Worm (Caenorhabditis elegans): ENCODE measurements around the gene C25H3.10.

C25H3.10 gene

ce11 chrII:5701485-5701884 lies 2.7 kb upstream of the C25H3.10 start (continued):
- TF ChIP-seq efl-1 (optimal IDR thresholded peaks at IDR 0.05) (peak; percentile 56 to 69), efl-1 (GFP tag; optimal IDR thresholded peaks at IDR 0.05 in 1 of 2) (peak; percentile 32 to 95), fkh-4 (tag; optimal IDR thresholded peaks at IDR 0.05; ENCODE audit: borderline replicate concordance) (no peak), nhr-85 (tag) (peak; percentile 91), nhr-12 (tag; optimal IDR thresholded peaks at IDR 0.05) (no peak), nhr-19 (GFP tag; conservative IDR thresholded peaks at IDR 0.05) (peak; percentile 89), unc-62 (GFP tag; optimal IDR thresholded peaks at IDR 0.05) (no peak), lin-35 (GFP tag; optimal IDR thresholded peaks at IDR 0.05) (peak; percentile 45 to 72), unc-98 (GFP tag; IDR thresholded peaks at IDR 0.05) (no peak), grh-1 (GFP tag; IDR thresholded peaks at IDR 0.05) (peak; percentile 67), Y116A8C.19 (tag; optimal IDR thresholded peaks at IDR 0.05; ENCODE audit: borderline replicate concordance) (no peak), sptf-1 (tag; optimal IDR thresholded peaks at IDR 0.05) (no peak), lsy-2 (tag; optimal IDR thresholded peaks at IDR 0.05) (peak; percentile 55 to 77), zip-4 (GFP tag; optimal IDR thresholded peaks at IDR 0.05) (peak; percentile 58), vab-15 (tag; optimal IDR thresholded peaks at IDR 0.05) (no peak), mdl-1 (tag; optimal IDR thresholded peaks at IDR 0.05) (peak in 1 of 2 experiments; percentile 73), pag-3 (tag; optimal IDR thresholded peaks at IDR 0.05; ENCODE audit: borderline replicate concordance, insufficient read depth) (no peak), lin-15B (tag; optimal IDR thresholded peaks at IDR 0.05) (peak; percentile 36), lin-14 (GFP tag; optimal IDR thresholded peaks at IDR 0.05) (peak; percentile 71), nhr-47 (tag; optimal IDR thresholded peaks at IDR 0.05) (peak; percentile 89), xbp-1 (tag; optimal IDR thresholded peaks at IDR 0.05) (peak; percentile 67), tbx-2 (tag; optimal IDR thresholded peaks at IDR 0.05) (peak; percentile 75), ces-1 (GFP tag; optimal IDR thresholded peaks at IDR 0.05) (no peak), sup-37 (GFP tag; optimal IDR thresholded peaks at IDR 0.05) (peak; percentile 54), pax-3 (tag; optimal IDR thresholded peaks at IDR 0.05) (no peak), sox-4 (tag; optimal IDR thresholded peaks at IDR 0.05) (no peak), lin-13 (GFP tag; optimal IDR thresholded peaks at IDR 0.05) (peak; percentile 53), rnt-1 (tag; optimal IDR thresholded peaks at IDR 0.05) (peak; percentile 93), egl-27 (tag; optimal IDR thresholded peaks at IDR 0.05) (peak in 1 of 2 experiments; percentile 57), nhr-237 (tag; optimal IDR thresholded peaks at IDR 0.05) (no peak), mef-2 (tag; optimal IDR thresholded peaks at IDR 0.05) (no peak), ceh-8 (GFP tag; optimal IDR thresholded peaks at IDR 0.05) (no peak), snu-23 (GFP tag; optimal IDR thresholded peaks at IDR 0.05) (peak; percentile 84), nhr-77 (tag; optimal IDR thresholded peaks at IDR 0.05) (peak; percentile 60), mep-1 (tag; optimal IDR thresholded peaks at IDR 0.05) (peak; percentile 51), nhr-28 (tag; optimal IDR thresholded peaks at IDR 0.05) (no peak), pqm-1 (tag; optimal IDR thresholded peaks at IDR 0.05) (no peak), hlh-4 (tag; optimal IDR thresholded peaks at IDR 0.05) (no peak), hpl-2 (GFP tag; optimal IDR thresholded peaks at IDR 0.05) (no peak), unc-86 (tag; optimal IDR thresholded peaks at IDR 0.05) (peak; percentile 40), nhr-90 (tag; optimal IDR thresholded peaks at IDR 0.05; ENCODE audit: poor library complexity) (peak; percentile 87)

ce11 chrII:5698254-5698653 lies 515 bp downstream of the C25H3.10 start:
- TF ChIP-seq elt-3 (tag; optimal IDR thresholded peaks at IDR 0.05): peak in 2 of 6 experiments; percentile 51 to 85
- TF ChIP-seq lin-39 (tag; optimal IDR thresholded peaks at IDR 0.05): no peak
- peak; percentile 46 for TF ChIP-seq vab-15 (tag; optimal IDR thresholded peaks at IDR 0.05)
- no peak for TF ChIP-seq pqm-1 (tag; optimal IDR thresholded peaks at IDR 0.05)
- no peak for TF ChIP-seq unc-62 (GFP tag; optimal IDR thresholded peaks at IDR 0.05)
- no peak for TF ChIP-seq ceh-88 (GFP tag; IDR thresholded peaks at IDR 0.05)
- peak; percentile 56 for TF ChIP-seq nhr-85 (tag)
- peak; percentile 38 for TF ChIP-seq blmp-1 (tag; optimal IDR thresholded peaks at IDR 0.05)
- TF ChIP-seq nhr-11 (tag; optimal IDR thresholded peaks at IDR 0.05): peak; percentile 36
- TF ChIP-seq unc-30 (tag; optimal IDR thresholded peaks at IDR 0.05): no peak
- peak; percentile 51 for TF ChIP-seq elt-2 (tag; optimal IDR thresholded peaks at IDR 0.05)
- no peak for TF ChIP-seq sptf-1 (tag; optimal IDR thresholded peaks at IDR 0.05)
- no peak for TF ChIP-seq ceh-63 (GFP tag; optimal IDR thresholded peaks at IDR 0.05)
- TF ChIP-seq nhr-237 (tag; optimal IDR thresholded peaks at IDR 0.05): no peak
- peak; percentile 35 for TF ChIP-seq ztf-4 (tag; optimal IDR thresholded peaks at IDR 0.05)
- no peak for TF ChIP-seq nhr-76 (tag; optimal IDR thresholded peaks at IDR 0.05)
- TF ChIP-seq nhr-90 (tag; optimal IDR thresholded peaks at IDR 0.05; ENCODE audit: poor library complexity): no peak
- TF ChIP-seq nhr-71 (tag; optimal IDR thresholded peaks at IDR 0.05): peak; percentile 88
- TF ChIP-seq tbx-2 (tag; optimal IDR thresholded peaks at IDR 0.05): peak; percentile 57
- TF ChIP-seq lin-14 (GFP tag; optimal IDR thresholded peaks at IDR 0.05): peak; percentile 85
- TF ChIP-seq xbp-1 (tag; optimal IDR thresholded peaks at IDR 0.05): no peak
- TF ChIP-seq lin-13 (GFP tag; optimal IDR thresholded peaks at IDR 0.05): peak; percentile 57
- peak in 1 of 2 experiments; percentile 26 for TF ChIP-seq mdl-1 (tag; optimal IDR thresholded peaks at IDR 0.05)

All from whole organism, L1 larva.